Fruit fly (Drosophila melanogaster): ENCODE data around the gene TwdlK.

dm6 chr3R:26626638-26627037 is 1.9 kb downstream of the TwdlK start, which contains the start of gene TwdlO:
- TF ChIP-seq CTCF (optimal IDR thresholded peaks at IDR 0.05) (no peak), CG8478 (optimal IDR thresholded peaks at IDR 0.05) (no peak)
